Worm (Caenorhabditis elegans) whole organism, L3 larva: ENCODE results near the gene ZK381.62.

Experiments used
- aly-2 ChIP-seq: fragments of 150-350 bp; optimal IDR thresholded peaks from 2 replicates; lab custom pipeline; 2014; ENCODE audit warnings: missing biosample characterization, missing genetic modification characterization
- ama-1 ChIP-seq: fragments of 150-350 bp; optimal IDR thresholded peaks from 2 replicates; lab custom pipeline; 2018
- ceh-16 ChIP-seq: sonication (generic microtip); optimal IDR thresholded peaks from 2 replicates; lab custom pipeline; 2017; ENCODE audit warnings: missing biosample characterization, missing genetic modification characterization
- ceh-28 ChIP-seq: fragments of 150-350 bp; optimal IDR thresholded peaks from 2 replicates; lab custom pipeline; 2014; ENCODE audit warnings: missing biosample characterization, missing genetic modification reagents, missing genetic modification characterization
- ceh-9 ChIP-seq: sonication (generic microtip); optimal IDR thresholded peaks from 2 replicates; lab custom pipeline; 2018; ENCODE audit warnings: missing biosample characterization, missing genetic modification characterization
- daf-12 ChIP-seq: fragments of 150-350 bp; optimal IDR thresholded peaks from 2 replicates; lab custom pipeline; 2014; ENCODE audit warnings: missing biosample characterization, missing genetic modification reagents, missing genetic modification characterization
- egl-27 ChIP-seq: sonication (generic microtip); optimal IDR thresholded peaks from 4 replicates; lab custom pipeline; 2017; ENCODE audit warnings: missing biosample characterization, missing genetic modification reagents, missing genetic modification characterization
- egl-5 ChIP-seq: fragments of 150-350 bp; optimal IDR thresholded peaks from 2 replicates; lab custom pipeline; 2017; ENCODE audit warnings: missing biosample characterization, missing genetic modification reagents, missing genetic modification characterization, inconsistent platforms
- elt-1 ChIP-seq: fragments of 150-350 bp; optimal IDR thresholded peaks from 2 replicates; lab custom pipeline; 2014; ENCODE audit warnings: missing biosample characterization, missing genetic modification characterization
- eor-1 ChIP-seq, 2 experiments: fragments of 150-350 bp; optimal IDR thresholded peaks; 2 replicates each; lab custom pipeline; 2014 to 2018; ENCODE audit warnings: missing biosample characterization in 2 of 2, missing genetic modification characterization in 2 of 2
- fkh-10 ChIP-seq: sonication (generic microtip); optimal IDR thresholded peaks from 2 replicates; lab custom pipeline; 2017; ENCODE audit warnings: missing biosample characterization, missing genetic modification reagents, missing genetic modification characterization
- fkh-2 ChIP-seq: fragments of 150-350 bp; optimal IDR thresholded peaks from 2 replicates; lab custom pipeline; 2014; ENCODE audit warnings: missing biosample characterization, missing genetic modification reagents, missing genetic modification characterization
- fos-1 ChIP-seq: fragments of 150-350 bp; optimal IDR thresholded peaks from 2 replicates; lab custom pipeline; 2014; ENCODE audit warnings: missing biosample characterization, missing genetic modification characterization
- hmg-11 ChIP-seq: sonication (generic microtip); optimal IDR thresholded peaks from 2 replicates; lab custom pipeline; 2016; ENCODE audit warnings: missing genetic modification characterization, missing compliant biosample characterization
- jun-1 ChIP-seq: fragments of 150-350 bp; optimal IDR thresholded peaks from 2 replicates; lab custom pipeline; 2014; ENCODE audit warnings: missing biosample characterization, missing genetic modification reagents, missing genetic modification characterization
- lin-15B ChIP-seq: fragments of 150-350 bp; optimal IDR thresholded peaks from 2 replicates; lab custom pipeline; 2014; ENCODE audit warnings: missing biosample characterization, missing genetic modification characterization
- lin-39 ChIP-seq: fragments of 150-350 bp; optimal IDR thresholded peaks from 2 replicates; lab custom pipeline; 2018; ENCODE audit warnings: missing biosample characterization, missing genetic modification reagents, missing genetic modification characterization
- mdl-1 ChIP-seq: fragments of 150-350 bp; optimal IDR thresholded peaks from 2 replicates; lab custom pipeline; 2014; ENCODE audit warnings: missing biosample characterization, missing genetic modification characterization
- nfya-1 ChIP-seq: sonication (generic microtip); optimal IDR thresholded peaks from 2 replicates; lab custom pipeline; 2017; ENCODE audit warnings: missing genetic modification characterization, mild to moderate bottlenecking, missing compliant biosample characterization, antibody characterized with exemption, moderate library complexity; ENCODE audit not compliant: insufficient read depth
- nhr-11 ChIP-seq: fragments of 150-350 bp; optimal IDR thresholded peaks from 2 replicates; lab custom pipeline; 2014; ENCODE audit warnings: missing biosample characterization, missing genetic modification characterization
- nhr-12 ChIP-seq: fragments of 150-350 bp; optimal IDR thresholded peaks from 2 replicates; lab custom pipeline; 2014; ENCODE audit warnings: missing biosample characterization, missing genetic modification characterization
- nhr-237 ChIP-seq: fragments of 150-350 bp; optimal IDR thresholded peaks from 2 replicates; lab custom pipeline; 2014; ENCODE audit warnings: missing biosample characterization, missing genetic modification characterization
- nhr-28 ChIP-seq: fragments of 150-350 bp; optimal IDR thresholded peaks from 2 replicates; lab custom pipeline; 2014; ENCODE audit warnings: missing biosample characterization, missing genetic modification characterization
- nhr-43 ChIP-seq: sonication (generic microtip); optimal IDR thresholded peaks from 2 replicates; lab custom pipeline; 2016; ENCODE audit warnings: mild to moderate bottlenecking, missing genetic modification characterization, missing compliant biosample characterization; ENCODE audit not compliant: poor library complexity, severe bottlenecking
- nhr-67 ChIP-seq: fragments of 150-350 bp; optimal IDR thresholded peaks from 2 replicates; lab custom pipeline; 2014; ENCODE audit warnings: missing biosample characterization, missing genetic modification characterization
- nhr-76 ChIP-seq: fragments of 150-350 bp; sonication (generic microtip); optimal IDR thresholded peaks from 5 replicates; lab custom pipeline; 2014; ENCODE audit warnings: missing biosample characterization, missing genetic modification characterization
- pqm-1 ChIP-seq: fragments of 150-350 bp; optimal IDR thresholded peaks from 2 replicates; lab custom pipeline; 2017; ENCODE audit warnings: missing biosample characterization, missing genetic modification characterization, inconsistent platforms
- sea-2 ChIP-seq: fragments of 150-350 bp; sonication (generic microtip); optimal IDR thresholded peaks from 4 replicates; lab custom pipeline; 2014; ENCODE audit warnings: missing biosample characterization, missing genetic modification reagents, missing genetic modification characterization
- snpc-4 ChIP-seq: fragments of 150-350 bp; optimal IDR thresholded peaks from 2 replicates; lab custom pipeline; 2014; ENCODE audit warnings: missing biosample characterization, missing genetic modification characterization
- tbx-2 ChIP-seq: sonication (generic microtip); optimal IDR thresholded peaks from 2 replicates; lab custom pipeline; 2016; ENCODE audit warnings: mild to moderate bottlenecking, missing genetic modification characterization, missing compliant biosample characterization
- unc-39 ChIP-seq: sonication (generic microtip); optimal IDR thresholded peaks from 4 replicates; lab custom pipeline; 2017; ENCODE audit warnings: missing biosample characterization, missing genetic modification characterization
- zag-1 ChIP-seq: fragments of 150-350 bp; optimal IDR thresholded peaks from 2 replicates; lab custom pipeline; 2014; ENCODE audit warnings: missing biosample characterization, missing genetic modification characterization

Gene ZK381.62

ce11 chrIV:6957341-6957740 is 13.8 kb downstream of the ZK381.62 start, which contains the start of gene jnk-1:
TSS of gene jnk-1 (plus strand) at chrIV:6957641.
- TF ChIP-seq nhr-237 (tag; lab: Kevin White, UChicago), result no peak
- no peak for TF ChIP-seq zag-1 (tag; lab: Kevin White, UChicago)
- no peak for TF ChIP-seq pqm-1 (tag; lab: Kevin White, UChicago)
- TF ChIP-seq sea-2 (GFP tag; lab: Kevin White, UChicago), result no peak
- no peak for TF ChIP-seq lin-39 (tag; lab: Kevin White, UChicago)
- TF ChIP-seq mdl-1 (tag; lab: Kevin White, UChicago), result no peak
- no peak for TF ChIP-seq eor-1 (tag; optimal IDR thresholded peaks at IDR 0.05; lab: Kevin White, UChicago)
- TF ChIP-seq ceh-9 (tag; lab: Kevin White, UChicago), result no peak
- TF ChIP-seq egl-5 (tag; lab: Kevin White, UChicago), result no peak
- no peak for TF ChIP-seq aly-2 (tag; lab: Kevin White, UChicago)
- TF ChIP-seq hmg-11 (tag; lab: Kevin White, UChicago), result no peak
- no peak for TF ChIP-seq nhr-11
- TF ChIP-seq nfya-1 (tag; lab: Kevin White, UChicago), result no peak
- TF ChIP-seq ama-1, result no peak
- no peak for TF ChIP-seq nhr-12 (tag; lab: Kevin White, UChicago)
- TF ChIP-seq ceh-28 (tag; lab: Kevin White, UChicago), result no peak
- no peak for TF ChIP-seq tbx-2 (tag; lab: Kevin White, UChicago)

ce11 chrIV:6956668-6957067 is 14.4 kb downstream of the ZK381.62 start:
- TF ChIP-seq nfya-1 (tag; lab: Kevin White, UChicago) (peak; percentile 78), egl-5 (tag; lab: Kevin White, UChicago) (no peak), tbx-2 (tag; lab: Kevin White, UChicago) (no peak), eor-1 (tag; optimal IDR thresholded peaks at IDR 0.05; lab: Kevin White, UChicago) (no peak), unc-39 (tag; lab: Kevin White, UChicago) (no peak), sea-2 (GFP tag; lab: Kevin White, UChicago) (no peak), fkh-10 (GFP tag; lab: Kevin White, UChicago) (peak; percentile 92), nhr-43 (no peak)

ce11 chrIV:6954682-6955081 is 16.4 kb downstream of the ZK381.62 start:
- TF ChIP-seq nfya-1 (tag; lab: Kevin White, UChicago), result peak; percentile 23
- TF ChIP-seq pqm-1 (tag; lab: Kevin White, UChicago), result no peak
- peak; percentile 90 for TF ChIP-seq fkh-10 (GFP tag; lab: Kevin White, UChicago)
- no peak for TF ChIP-seq hmg-11 (tag; lab: Kevin White, UChicago)
- TF ChIP-seq lin-15B, result peak; percentile 13

ce11 chrIV:6951259-6951658 is 19.9 kb downstream of the ZK381.62 start:
- TF ChIP-seq nhr-43, result no peak
- no peak for TF ChIP-seq nhr-11
- TF ChIP-seq fkh-10 (GFP tag; lab: Kevin White, UChicago), result no peak
- TF ChIP-seq nhr-76, result no peak
- no peak for TF ChIP-seq nhr-28 (tag; lab: Kevin White, UChicago)
- TF ChIP-seq daf-12 (tag; lab: Kevin White, UChicago), result no peak
- TF ChIP-seq fkh-2, result no peak
- TF ChIP-seq sea-2 (GFP tag; lab: Kevin White, UChicago), result no peak
- TF ChIP-seq fos-1 (tag; lab: Kevin White, UChicago), result no peak
- TF ChIP-seq egl-27 (tag; lab: Kevin White, UChicago), result no peak
- TF ChIP-seq ceh-16 (tag; lab: Kevin White, UChicago), result no peak
- TF ChIP-seq snpc-4 (tag; lab: Kevin White, UChicago), result no peak
- TF ChIP-seq zag-1 (tag; lab: Kevin White, UChicago), result no peak
- TF ChIP-seq nhr-67, result no peak
- TF ChIP-seq tbx-2 (tag; lab: Kevin White, UChicago), result no peak
- TF ChIP-seq jun-1 (tag; lab: Kevin White, UChicago), result no peak
- TF ChIP-seq lin-15B, result no peak
- no peak for TF ChIP-seq nfya-1 (tag; lab: Kevin White, UChicago)
- TF ChIP-seq egl-5 (tag; lab: Kevin White, UChicago), result no peak

ce11 chrIV:6946832-6947231 is 24.3 kb downstream of the ZK381.62 start:
- TF ChIP-seq lin-39 (tag; lab: Kevin White, UChicago) (peak; percentile 7), elt-1 (no peak), nfya-1 (tag; lab: Kevin White, UChicago) (peak; percentile 22)
